Fruit fly (Drosophila melanogaster) whole organism, embryonic: Measurements from ENCODE around the gene Pdh.
A peak's percentile ranks its signal among the peaks of the same experiment; 100 is the strongest.

Experiments
- B-H2 ChIP-seq: fragments of 200-800 bp; sonication (Bioruptor generic); optimal IDR thresholded peaks from 2 replicates; lab custom pipeline; 2018; ENCODE audit warnings: missing biosample characterization, mild to moderate bottlenecking, missing genetic modification characterization
- C15 ChIP-seq: fragments of 200-800 bp; sonication (Bioruptor generic); IDR thresholded peaks from 3 replicates; pipeline ENCODE4 v1.3.6; 2022; ENCODE audit warnings: missing biosample characterization, missing genetic modification characterization
- CG11085 ChIP-seq: fragments of 200-800 bp; sonication (Bioruptor generic); IDR thresholded peaks from 2 replicates; pipeline ENCODE4 v1.3.6; 2022; ENCODE audit warnings: missing biosample characterization, missing genetic modification characterization
- CG11247 ChIP-seq: fragments of 200-800 bp; sonication (Bioruptor generic); IDR thresholded peaks from 2 replicates; pipeline ENCODE4 v1.3.6; 2022; ENCODE audit warnings: missing biosample characterization, missing genetic modification characterization
- CG11398 ChIP-seq: fragments of 200-800 bp; sonication (Bioruptor generic); optimal IDR thresholded peaks from 2 replicates; lab custom pipeline; 2016; ENCODE audit warnings: missing biosample characterization, missing genetic modification characterization
- CG11456 ChIP-seq: fragments of 200-800 bp; sonication (Bioruptor generic); IDR thresholded peaks from 3 replicates; pipeline ENCODE4 v1.3.6; 2022; ENCODE audit warnings: missing biosample characterization, missing genetic modification characterization
- CG12104 ChIP-seq: fragments of 200-800 bp; sonication (Bioruptor generic); optimal IDR thresholded peaks from 3 replicates; lab custom pipeline; 2016; ENCODE audit warnings: missing biosample characterization, missing genetic modification characterization
- CG13894 ChIP-seq: fragments of 200-800 bp; sonication (Bioruptor generic); optimal IDR thresholded peaks from 3 replicates; lab custom pipeline; 2018; ENCODE audit warnings: missing biosample characterization, mild to moderate bottlenecking, missing genetic modification characterization, moderate library complexity
- CG15601 ChIP-seq: fragments of 200-800 bp; sonication (Bioruptor generic); optimal IDR thresholded peaks from 3 replicates; lab custom pipeline; 2019; ENCODE audit warnings: missing biosample characterization, mild to moderate bottlenecking, missing genetic modification characterization, moderate library complexity
- CG1602 ChIP-seq: fragments of 200-800 bp; sonication (Bioruptor generic); optimal IDR thresholded peaks from 3 replicates; lab custom pipeline; 2016; ENCODE audit warnings: missing biosample characterization, missing genetic modification characterization
- CG1603 ChIP-seq: fragments of 200-800 bp; sonication (Bioruptor generic); optimal IDR thresholded peaks from 2 replicates; lab custom pipeline; 2019; ENCODE audit warnings: missing biosample characterization, mild to moderate bottlenecking, missing genetic modification characterization, moderate library complexity
- CG16779 ChIP-seq: fragments of 200-800 bp; sonication (Bioruptor generic); IDR thresholded peaks from 2 replicates; pipeline ENCODE4 v1.3.6; 2022; ENCODE audit warnings: missing biosample characterization, missing genetic modification characterization
- CG1792 ChIP-seq: fragments of 200-800 bp; sonication (Bioruptor generic); optimal IDR thresholded peaks from 2 replicates; lab custom pipeline; 2016; ENCODE audit warnings: missing biosample characterization, missing genetic modification characterization
- CG18262 ChIP-seq: fragments of 200-800 bp; optimal IDR thresholded peaks from 3 replicates; lab custom pipeline; 2019; ENCODE audit warnings: missing biosample characterization, mild to moderate bottlenecking, missing genetic modification characterization, moderate library complexity
- CG4730 ChIP-seq: fragments of 200-800 bp; sonication (Bioruptor generic); IDR thresholded peaks from 2 replicates; pipeline ENCODE4 v1.3.6; 2022; ENCODE audit warnings: missing biosample characterization, missing genetic modification characterization
- CG5953 ChIP-seq: fragments of 200-800 bp; sonication (Bioruptor generic); IDR thresholded peaks from 2 replicates; pipeline ENCODE4 v1.3.6; 2022; ENCODE audit warnings: missing biosample characterization, missing genetic modification characterization
- CG6689 ChIP-seq: fragments of 200-800 bp; sonication (Bioruptor generic); IDR thresholded peaks from 2 replicates; pipeline ENCODE4 v1.3.6; 2022; ENCODE audit warnings: missing biosample characterization, missing genetic modification characterization
- CG7928 ChIP-seq: fragments of 200-800 bp; sonication (Bioruptor generic); optimal IDR thresholded peaks from 2 replicates; lab custom pipeline; 2017; ENCODE audit warnings: missing biosample characterization, mild to moderate bottlenecking, missing genetic modification characterization
- CG8944 ChIP-seq: fragments of 200-800 bp; sonication (Bioruptor generic); optimal IDR thresholded peaks from 3 replicates; lab custom pipeline; 2016; ENCODE audit warnings: missing biosample characterization, missing genetic modification characterization
- CG9437 ChIP-seq: fragments of 200-800 bp; sonication (Bioruptor generic); optimal IDR thresholded peaks from 2 replicates; lab custom pipeline; 2018; ENCODE audit warnings: missing biosample characterization, mild to moderate bottlenecking, missing genetic modification characterization
- CkIIα-i1 ChIP-seq: fragments of 200-800 bp; sonication (Bioruptor generic); IDR thresholded peaks from 2 replicates; pipeline ENCODE4 v1.3.6; 2022; ENCODE audit warnings: missing biosample characterization, missing genetic modification characterization
- CoRest ChIP-seq: fragments of 200-800 bp; sonication (Bioruptor generic); optimal IDR thresholded peaks from 3 replicates; lab custom pipeline; 2018; ENCODE audit warnings: missing biosample characterization, mild to moderate bottlenecking, missing genetic modification characterization, moderate library complexity
- D19A ChIP-seq: fragments of 200-800 bp; optimal IDR thresholded peaks from 3 replicates; lab custom pipeline; 2019; ENCODE audit warnings: missing biosample characterization, mild to moderate bottlenecking, missing genetic modification characterization, moderate library complexity
- Dp ChIP-seq: fragments of 200-800 bp; sonication (Bioruptor generic); optimal IDR thresholded peaks from 2 replicates; lab custom pipeline; 2018; ENCODE audit warnings: missing biosample characterization, mild to moderate bottlenecking, missing genetic modification characterization, moderate library complexity
- Hand ChIP-seq: fragments of 200-800 bp; sonication (Bioruptor generic); optimal IDR thresholded peaks from 2 replicates; lab custom pipeline; 2017; ENCODE audit warnings: mild to moderate bottlenecking, missing biosample characterization, missing genetic modification reagents, missing genetic modification characterization
- Hr51 ChIP-seq, 2 experiments: fragments of 200-800 bp; sonication (Bioruptor generic); optimal IDR thresholded peaks; 2 replicates in 1 of 2; 3 replicates in 1 of 2; lab custom pipeline; 2016 to 2018; ENCODE audit warnings: missing biosample characterization in 2 of 2, missing genetic modification characterization in 2 of 2, mild to moderate bottlenecking in 1 of 2, moderate library complexity in 1 of 2
- Hsf ChIP-seq: fragments of 200-800 bp; sonication (Bioruptor generic); optimal IDR thresholded peaks from 3 replicates; lab custom pipeline; 2016; ENCODE audit warnings: missing biosample characterization, missing genetic modification characterization
- MBD-R2 ChIP-seq: fragments of 200-800 bp; sonication (Bioruptor generic); IDR thresholded peaks from 2 replicates; pipeline ENCODE4 v1.3.6; 2022; ENCODE audit warnings: missing biosample characterization, missing genetic modification characterization
- NK7.1 ChIP-seq: fragments of 200-800 bp; sonication (Bioruptor generic); optimal IDR thresholded peaks from 3 replicates; lab custom pipeline; 2016; ENCODE audit warnings: missing biosample characterization, missing genetic modification characterization
- Optix ChIP-seq: fragments of 200-800 bp; sonication (Bioruptor generic); IDR thresholded peaks from 3 replicates; pipeline ENCODE4 v1.3.6; 2022; ENCODE audit warnings: missing biosample characterization, missing genetic modification characterization
- Ssrp ChIP-seq: fragments of 200-800 bp; sonication (Bioruptor generic); optimal IDR thresholded peaks from 2 replicates; lab custom pipeline; 2018; ENCODE audit warnings: missing biosample characterization, mild to moderate bottlenecking, missing genetic modification characterization, moderate library complexity
- Stat92E ChIP-seq, 3 experiments: fragments of >200 bp in 2 of 3; fragments of 200-800 bp in 1 of 3; sonication (Bioruptor generic) in 1 of 3; optimal IDR thresholded peaks; 2 replicates each; lab custom pipeline; 2017 to 2019; ENCODE audit warnings: missing biosample characterization in 3 of 3, missing genetic modification characterization in 3 of 3, mild to moderate bottlenecking in 1 of 3, moderate library complexity in 1 of 3
- Xrp1 ChIP-seq: fragments of 200-800 bp; sonication (Bioruptor generic); IDR thresholded peaks from 2 replicates; pipeline ENCODE4 v1.3.6; 2022; ENCODE audit warnings: missing biosample characterization, missing genetic modification characterization
- bbx ChIP-seq: fragments of 200-800 bp; sonication (Bioruptor generic); IDR thresholded peaks from 2 replicates; pipeline ENCODE4 v1.3.6; 2022; ENCODE audit warnings: missing biosample characterization, missing genetic modification characterization; ENCODE audit not compliant: partially characterized antibody
- bsh ChIP-seq, 2 experiments: fragments of 200-800 bp; sonication (Bioruptor generic); optimal IDR thresholded peaks; 2 replicates each; lab custom pipeline; 2017 to 2018; ENCODE audit warnings: mild to moderate bottlenecking in 2 of 2, missing biosample characterization in 2 of 2, missing genetic modification characterization in 2 of 2, moderate library complexity in 1 of 2
- crp ChIP-seq, 2 experiments: fragments of 200-800 bp; sonication (Bioruptor generic); optimal IDR thresholded peaks; 2 replicates in 1 of 2; 3 replicates in 1 of 2; lab custom pipeline; 2017; ENCODE audit warnings: missing biosample characterization in 2 of 2, missing genetic modification characterization in 2 of 2, mild to moderate bottlenecking in 1 of 2, moderate library complexity in 1 of 2
- dati ChIP-seq: fragments of 200-800 bp; sonication (Bioruptor generic); IDR thresholded peaks from 2 replicates; pipeline ENCODE4 v1.3.6; 2022; ENCODE audit warnings: missing biosample characterization, missing genetic modification characterization
- ftz-f1 ChIP-seq: fragments of 200-800 bp; sonication (Bioruptor generic); optimal IDR thresholded peaks from 2 replicates; lab custom pipeline; 2016; ENCODE audit warnings: missing biosample characterization, missing genetic modification characterization
- gce ChIP-seq: fragments of 200-800 bp; sonication (Bioruptor generic); IDR thresholded peaks from 3 replicates; pipeline ENCODE4 v1.3.6; 2022; ENCODE audit warnings: missing biosample characterization, missing genetic modification characterization
- h ChIP-seq: fragments of >200 bp; optimal IDR thresholded peaks from 2 replicates; lab custom pipeline; 2017
- ham ChIP-seq: fragments of 200-800 bp; sonication (Bioruptor generic); IDR thresholded peaks from 2 replicates; pipeline ENCODE4 v1.3.6; 2022; ENCODE audit warnings: missing biosample characterization, missing genetic modification characterization
- mirr ChIP-seq: fragments of 200-800 bp; sonication (Bioruptor generic); optimal IDR thresholded peaks from 3 replicates; lab custom pipeline; 2018; ENCODE audit warnings: missing biosample characterization, mild to moderate bottlenecking, missing genetic modification characterization
- pnt ChIP-seq: fragments of 200-800 bp; sonication (Bioruptor generic); optimal IDR thresholded peaks from 3 replicates; lab custom pipeline; 2016; ENCODE audit warnings: missing biosample characterization, missing genetic modification characterization
- sim ChIP-seq: fragments of 200-800 bp; sonication (Bioruptor generic); IDR thresholded peaks from 2 replicates; pipeline ENCODE4 v1.3.6; 2022; ENCODE audit warnings: missing biosample characterization, missing genetic modification characterization
- slbo ChIP-seq: fragments of 200-800 bp; sonication (Bioruptor generic); IDR thresholded peaks from 2 replicates; pipeline ENCODE4 v1.3.6; 2022; ENCODE audit warnings: missing biosample characterization, missing genetic modification characterization
- slp2 ChIP-seq: fragments of 200-800 bp; sonication (Bioruptor generic); optimal IDR thresholded peaks from 2 replicates; lab custom pipeline; 2016; ENCODE audit warnings: missing biosample characterization, missing genetic modification characterization
- sr ChIP-seq: fragments of 200-800 bp; sonication (Bioruptor generic); IDR thresholded peaks from 3 replicates; pipeline ENCODE4 v1.3.6; 2022; ENCODE audit warnings: missing biosample characterization, missing genetic modification characterization
- tin ChIP-seq: fragments of 200-800 bp; sonication (Bioruptor generic); optimal IDR thresholded peaks from 3 replicates; lab custom pipeline; 2016; ENCODE audit warnings: missing biosample characterization, missing genetic modification characterization
- tx ChIP-seq: fragments of 200-800 bp; sonication (Bioruptor generic); optimal IDR thresholded peaks from 2 replicates; lab custom pipeline; 2016; ENCODE audit warnings: missing biosample characterization, missing genetic modification characterization
- unpg ChIP-seq: fragments of 200-800 bp; sonication (Bioruptor generic); optimal IDR thresholded peaks from 3 replicates; lab custom pipeline; 2018; ENCODE audit warnings: missing biosample characterization, mild to moderate bottlenecking, missing genetic modification characterization, moderate library complexity

The Pdh gene

dm6 chr3L:16385880-16386584, 31.9 kb upstream of the Pdh start, which contains the start of the genes Agpat3 and RAF2 (continued):
- TF ChIP-seq Dp (GFP tag; lab: Kevin White, UChicago) (peak; percentile 9), pnt (GFP tag; lab: Kevin White, UChicago) (no peak), CG1603 (peak; percentile 17), tin (GFP tag; lab: Kevin White, UChicago) (peak; percentile 67), slbo (peak; percentile 77), Hand (GFP tag; lab: Kevin White, UChicago) (no peak), C15 (GFP tag; lab: Robert Waterston, UW) (no peak), Stat92E (GFP tag; optimal IDR thresholded peaks at IDR 0.05; lab: Kevin White, UChicago) (no peak), NK7.1 (GFP tag; lab: Kevin White, UChicago) (no peak), CoRest (tag; lab: Kevin White, UChicago) (peak; percentile 75), h (lab: Kevin White, UChicago) (no peak), sr (no peak), D19A (peak; percentile 31), unpg (GFP tag; lab: Kevin White, UChicago) (no peak), ham (GFP tag; lab: Robert Waterston, UW) (no peak), CG1792 (no peak), slp2 (peak; percentile 10), CG13894 (tag; lab: Kevin White, UChicago) (peak; percentile 33), CG5953 (GFP tag; lab: Robert Waterston, UW) (0 out of 2 replicates have a peak, but pooled peaks have one; percentile 10), CG11247 (GFP tag; lab: Robert Waterston, UW) (no peak; the same call in 1 of the 2 replicates), CG11398 (GFP tag; lab: Kevin White, UChicago) (no peak), bsh (GFP tag; optimal IDR thresholded peaks at IDR 0.05; lab: Kevin White, UChicago) (peak in 1 of 2 experiments; percentile 35), CG18262 (tag; lab: Kevin White, UChicago) (peak; percentile 50), CG7928 (GFP tag; lab: Kevin White, UChicago) (peak; percentile 17), MBD-R2 (peak; percentile 25), CG12104 (GFP tag; lab: Kevin White, UChicago) (peak; percentile 57), CG4730 (GFP tag; lab: Robert Waterston, UW) (peak; percentile 11; the same call in 1 of the 2 replicates), CG15601 (tag; lab: Kevin White, UChicago) (peak; percentile 34), CG16779 (GFP tag; lab: Robert Waterston, UW) (no peak), gce (GFP tag; lab: Robert Waterston, UW) (no peak), Ssrp (peak; percentile 50), Xrp1 (GFP tag; lab: Robert Waterston, UW) (0 out of 2 replicates have a peak, but pooled peaks have one; percentile 28), ftz-f1 (GFP tag; lab: Kevin White, UChicago) (no peak), CG11085 (GFP tag; lab: Robert Waterston, UW) (no peak), B-H2 (no peak), CG8944 (GFP tag; lab: Kevin White, UChicago) (peak; percentile 6), sim (GFP tag; lab: Robert Waterston, UW) (no peak), Hsf (peak; percentile 41), bbx (GFP tag; lab: Robert Waterston, UW) (no peak), crp (GFP tag; optimal IDR thresholded peaks at IDR 0.05; lab: Kevin White, UChicago) (no peak), dati (GFP tag; lab: Robert Waterston, UW) (no peak), CG11456 (GFP tag; lab: Robert Waterston, UW) (no peak), CkIIα-i1 (no peak), Hr51 (GFP tag; optimal IDR thresholded peaks at IDR 0.05; lab: Kevin White, UChicago) (peak; percentile 5 to 49), CG9437 (GFP tag; lab: Kevin White, UChicago) (peak; percentile 42), tx (GFP tag; lab: Kevin White, UChicago) (no peak), Optix (GFP tag; lab: Robert Waterston, UW) (no peak), CG1602 (GFP tag; lab: Kevin White, UChicago) (peak; percentile 64), mirr (GFP tag; lab: Kevin White, UChicago) (no peak), CG6689 (GFP tag; lab: Robert Waterston, UW) (peak; percentile 64)
